Fruit fly (Drosophila melanogaster) whole organism, wandering third instar larva: ENCODE data around the gene CG15169.

Source experiments
- Abd-B ChIP-seq: fragments of >200 bp; optimal IDR thresholded peaks from 2 replicates; lab custom pipeline; 2017; ENCODE audit warnings: missing biosample characterization, missing genetic modification characterization
- GATAd ChIP-seq: sonication (Bioruptor generic); optimal IDR thresholded peaks from 2 replicates; lab custom pipeline; 2016; ENCODE audit warnings: missing biosample characterization, missing genetic modification characterization
- HLH106 ChIP-seq: fragments of 200-800 bp; optimal IDR thresholded peaks from 3 replicates; lab custom pipeline; 2019; ENCODE audit warnings: missing biosample characterization, mild to moderate bottlenecking, missing genetic modification characterization, moderate library complexity
- foxo ChIP-seq, 2 experiments: fragments of 200-800 bp; sonication (Bioruptor generic); optimal IDR thresholded peaks; 2 replicates in 1 of 2; 3 replicates in 1 of 2; lab custom pipeline; 2016 to 2017; ENCODE audit warnings: missing biosample characterization in 2 of 2, missing genetic modification characterization in 2 of 2
- fru ChIP-seq: fragments of 200-800 bp; sonication (Bioruptor generic); optimal IDR thresholded peaks from 3 replicates; lab custom pipeline; 2016; ENCODE audit warnings: missing biosample characterization, mild to moderate bottlenecking, missing genetic modification characterization
- lola ChIP-seq: fragments of >200 bp; optimal IDR thresholded peaks from 2 replicates; lab custom pipeline; 2017; ENCODE audit warnings: missing biosample characterization, missing genetic modification characterization
- psq ChIP-seq: fragments of 200-800 bp; sonication (Bioruptor generic); optimal IDR thresholded peaks from 3 replicates; lab custom pipeline; 2017; ENCODE audit warnings: missing biosample characterization, mild to moderate bottlenecking, missing genetic modification characterization, moderate library complexity

DNA sequence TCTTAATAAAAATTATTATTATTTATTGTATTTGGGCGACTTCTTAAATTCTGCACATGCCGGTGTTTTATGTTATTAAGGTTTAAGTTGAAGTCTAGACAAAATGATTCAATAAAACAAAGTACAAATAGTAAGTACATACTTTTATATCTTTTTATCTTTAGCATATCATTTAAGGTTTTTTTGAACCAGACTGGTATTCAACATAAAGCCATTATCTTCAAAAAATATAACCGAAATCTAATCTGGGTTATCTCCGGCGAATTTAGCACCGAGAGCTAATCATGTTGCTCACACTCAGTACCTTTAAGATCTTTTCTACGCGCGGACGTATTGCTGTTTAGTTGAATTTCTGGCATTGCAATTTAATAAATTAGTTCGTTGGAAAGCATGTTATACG is 6.3 kb downstream of the CG15169 start, which contains the start of gene CG31792:
- TF ChIP-seq psq (GFP tag; lab: Kevin White, UChicago) (no peak), Abd-B (GFP tag; lab: Kevin White, UChicago) (no peak), HLH106 (tag; lab: Kevin White, UChicago) (no peak), foxo (GFP tag; optimal IDR thresholded peaks at IDR 0.05; lab: Kevin White, UChicago) (no peak), GATAd (GFP tag; lab: Kevin White, UChicago) (no peak), lola (GFP tag; lab: Kevin White, UChicago) (no peak), fru (no peak)
